Fruit fly (Drosophila melanogaster) whole organism, adult: ENCODE results near the gene CG45002.

Experiments
- CG12768 ChIP-seq: fragments of 200-800 bp; sonication (Bioruptor generic); optimal IDR thresholded peaks from 2 replicates; lab custom pipeline; 2017; ENCODE audit warnings: missing biosample characterization, missing genetic modification characterization, mild to moderate bottlenecking, moderate library complexity, missing genetic modification reagents
- CG14711 ChIP-seq: fragments of 200-800 bp; sonication (Bioruptor generic); optimal IDR thresholded peaks from 2 replicates; lab custom pipeline; 2018; ENCODE audit warnings: missing biosample characterization, mild to moderate bottlenecking, missing genetic modification characterization, moderate library complexity
- CG33017 ChIP-seq: fragments of 200-800 bp; sonication (Bioruptor generic); optimal IDR thresholded peaks from 2 replicates; lab custom pipeline; 2018; ENCODE audit warnings: missing biosample characterization, mild to moderate bottlenecking, missing genetic modification characterization, moderate library complexity
- CG7045 ChIP-seq: fragments of 200-800 bp; sonication (Bioruptor generic); optimal IDR thresholded peaks from 2 replicates; lab custom pipeline; 2017; ENCODE audit warnings: missing biosample characterization, mild to moderate bottlenecking, missing genetic modification characterization
- CG7101 ChIP-seq: fragments of 200-800 bp; sonication (Bioruptor generic); optimal IDR thresholded peaks from 2 replicates; lab custom pipeline; 2018; ENCODE audit warnings: missing biosample characterization, mild to moderate bottlenecking, missing genetic modification characterization, moderate library complexity
- Clk ChIP-seq: fragments of 200-800 bp; sonication (Bioruptor generic); optimal IDR thresholded peaks from 2 replicates; lab custom pipeline; 2017; ENCODE audit warnings: missing biosample characterization, missing genetic modification characterization
- Hr96 ChIP-seq: fragments of 200-800 bp; sonication (Bioruptor generic); optimal IDR thresholded peaks from 2 replicates; lab custom pipeline; 2016; ENCODE audit warnings: missing biosample characterization, missing genetic modification characterization
- Mnt ChIP-seq: fragments of 200-800 bp; sonication (Bioruptor generic); optimal IDR thresholded peaks from 2 replicates; lab custom pipeline; 2016; ENCODE audit warnings: missing biosample characterization, mild to moderate bottlenecking, missing genetic modification characterization
- cnc ChIP-seq, 2 experiments: fragments of >200 bp; optimal IDR thresholded peaks; 2 replicates each; lab custom pipeline; 2017
- kay ChIP-seq: fragments of 200-800 bp; sonication (Bioruptor generic); peaks from one replicate; lab custom pipeline; 2016; ENCODE audit warnings: missing biosample characterization, missing genetic modification characterization, borderline replicate concordance
- ovo ChIP-seq: fragments of 200-800 bp; sonication (Bioruptor generic); optimal IDR thresholded peaks from 2 replicates; lab custom pipeline; 2016; ENCODE audit warnings: missing biosample characterization, missing genetic modification characterization
- pad ChIP-seq: fragments of 200-800 bp; sonication (Bioruptor generic); optimal IDR thresholded peaks from 3 replicates; lab custom pipeline; 2017; ENCODE audit warnings: missing biosample characterization, missing genetic modification characterization, mild to moderate bottlenecking, moderate library complexity, missing genetic modification reagents
- tj ChIP-seq: fragments of 200-800 bp; sonication (Bioruptor generic); optimal IDR thresholded peaks from 3 replicates; lab custom pipeline; 2017; ENCODE audit warnings: missing biosample characterization, mild to moderate bottlenecking, missing genetic modification characterization, moderate library complexity

DNA sequence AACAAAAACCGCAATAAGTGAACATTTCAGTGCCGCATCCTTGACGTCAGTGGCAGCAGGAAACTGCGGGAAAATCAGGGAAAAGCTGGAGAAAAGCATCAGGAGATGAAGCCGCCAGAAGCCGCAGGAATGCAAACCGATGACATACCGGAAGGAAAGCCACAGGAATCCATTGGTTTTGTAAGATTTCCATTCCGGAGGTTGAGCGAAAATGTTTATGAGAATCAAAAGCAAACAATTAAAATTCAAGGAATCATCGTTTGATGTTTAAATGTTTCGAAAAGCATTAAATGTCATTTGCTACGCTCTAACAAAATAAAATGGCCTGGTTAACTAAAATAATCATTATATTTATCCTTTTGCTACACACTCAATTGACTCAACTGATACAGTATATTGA lies 44.5 kb downstream of the CG45002 start, which contains the start of gene CG43996:
- TF ChIP-seq Clk (GFP tag; lab: Kevin White, UChicago) (no peak), CG33017 (no peak), tj (GFP tag; lab: Kevin White, UChicago) (no peak), Mnt (GFP tag; lab: Kevin White, UChicago) (no peak), cnc (optimal IDR thresholded peaks at IDR 0.05; lab: Kevin White, UChicago) (no peak), ovo (no peak), CG14711 (no peak), Hr96 (GFP tag; lab: Kevin White, UChicago) (no peak), CG7045 (no peak), CG12768 (GFP tag; lab: Kevin White, UChicago) (no peak), pad (GFP tag; lab: Kevin White, UChicago) (no peak), CG7101 (no peak), kay (GFP tag; lab: Kevin White, UChicago) (no peak)
